Worm (Caenorhabditis elegans) whole organism, L4/young adult: ENCODE measurements around the gene Y60A9.1.

ENCODE experiments used
- W03F9.2 ChIP-seq: fragments of 150-350 bp; optimal IDR thresholded peaks from 2 replicates; lab custom pipeline; 2014; ENCODE audit warnings: missing biosample characterization, missing genetic modification characterization
- dao-5 ChIP-seq: sonication (generic microtip); optimal IDR thresholded peaks from 2 replicates; lab custom pipeline; 2016; ENCODE audit warnings: missing genotype, missing genetic modification characterization, moderate library complexity, missing compliant biosample characterization
- him-1 ChIP-seq: sonication (generic microtip); optimal IDR thresholded peaks from 2 replicates; lab custom pipeline; 2016; ENCODE audit warnings: missing genotype, missing genetic modification reagents, missing genetic modification characterization, missing compliant biosample characterization

- no peak for TF ChIP-seq dao-5 (tag; lab: Kevin White, UChicago)
- TF ChIP-seq him-1: no peak
- TF ChIP-seq W03F9.2 (tag; lab: Kevin White, UChicago): no peak
Measured at ce11 chrX:14395267-14395666, at the start of gene Y60A9.1.
